Fruit fly (Drosophila melanogaster) whole organism, embryonic: ENCODE results near the gene gukh.

Experiments used
- Asciz ChIP-seq: fragments of 200-800 bp; sonication (Bioruptor generic); optimal IDR thresholded peaks from 2 replicates; lab custom pipeline; 2017; ENCODE audit warnings: missing biosample characterization, mild to moderate bottlenecking, missing genetic modification characterization, missing genetic modification reagents
- Blimp-1 ChIP-seq: fragments of 200-800 bp; sonication (Bioruptor generic); optimal IDR thresholded peaks from 3 replicates; lab custom pipeline; 2018; ENCODE audit warnings: missing biosample characterization, missing genetic modification characterization, mild to moderate bottlenecking, moderate library complexity, missing genetic modification reagents
- CG10274 ChIP-seq: fragments of 200-800 bp; sonication (Bioruptor generic); optimal IDR thresholded peaks from 3 replicates; lab custom pipeline; 2017; ENCODE audit warnings: missing biosample characterization, mild to moderate bottlenecking, missing genetic modification characterization
- CG10431 ChIP-seq: fragments of 200-800 bp; sonication (Bioruptor generic); optimal IDR thresholded peaks from 3 replicates; lab custom pipeline; 2018; ENCODE audit warnings: missing biosample characterization, mild to moderate bottlenecking, missing genetic modification characterization
- CG10462 ChIP-seq: fragments of 200-800 bp; sonication (Bioruptor generic); optimal IDR thresholded peaks from 2 replicates; lab custom pipeline; 2016; ENCODE audit warnings: missing biosample characterization, missing genetic modification characterization
- CG10654 ChIP-seq: fragments of 200-800 bp; sonication (Bioruptor generic); optimal IDR thresholded peaks from 2 replicates; lab custom pipeline; 2016; ENCODE audit warnings: missing biosample characterization, missing genetic modification characterization
- CG10979 ChIP-seq: fragments of 200-800 bp; sonication (Bioruptor generic); optimal IDR thresholded peaks from 2 replicates; lab custom pipeline; 2018; ENCODE audit warnings: missing biosample characterization, mild to moderate bottlenecking, missing genetic modification characterization, moderate library complexity
- CG12071 ChIP-seq: fragments of 200-800 bp; sonication (Bioruptor generic); optimal IDR thresholded peaks from 3 replicates; lab custom pipeline; 2018; ENCODE audit warnings: missing biosample characterization, mild to moderate bottlenecking, missing genetic modification characterization
- CG13894 ChIP-seq: fragments of 200-800 bp; sonication (Bioruptor generic); optimal IDR thresholded peaks from 3 replicates; lab custom pipeline; 2018; ENCODE audit warnings: missing biosample characterization, mild to moderate bottlenecking, missing genetic modification characterization, moderate library complexity
- CG15601 ChIP-seq: fragments of 200-800 bp; sonication (Bioruptor generic); optimal IDR thresholded peaks from 3 replicates; lab custom pipeline; 2019; ENCODE audit warnings: missing biosample characterization, mild to moderate bottlenecking, missing genetic modification characterization, moderate library complexity
- CG17186 ChIP-seq: fragments of 200-800 bp; sonication (Bioruptor generic); optimal IDR thresholded peaks from 3 replicates; lab custom pipeline; 2017; ENCODE audit warnings: missing biosample characterization, missing genetic modification reagents, missing genetic modification characterization
- CG18476 ChIP-seq: fragments of 200-800 bp; sonication (Bioruptor generic); optimal IDR thresholded peaks from 2 replicates; lab custom pipeline; 2016; ENCODE audit warnings: missing biosample characterization, mild to moderate bottlenecking, missing genetic modification characterization
- CG2129 ChIP-seq: fragments of 200-800 bp; sonication (Bioruptor generic); IDR thresholded peaks from 2 replicates; pipeline ENCODE4 v1.3.6; 2022; ENCODE audit warnings: missing biosample characterization, missing genetic modification characterization; ENCODE audit not compliant: partially characterized antibody
- CG2678 ChIP-seq: fragments of 200-800 bp; sonication (Bioruptor generic); optimal IDR thresholded peaks from 3 replicates; lab custom pipeline; 2019; ENCODE audit warnings: missing biosample characterization, mild to moderate bottlenecking, missing genetic modification characterization, moderate library complexity
- CG3065 ChIP-seq: fragments of 200-800 bp; sonication (Bioruptor generic); optimal IDR thresholded peaks from 2 replicates; lab custom pipeline; 2016; ENCODE audit warnings: missing biosample characterization, missing genetic modification characterization
- CG3281 ChIP-seq: fragments of 200-800 bp; sonication (Bioruptor generic); optimal IDR thresholded peaks from 3 replicates; lab custom pipeline; 2017; ENCODE audit warnings: missing biosample characterization, mild to moderate bottlenecking, missing genetic modification characterization
- CG4404 ChIP-seq: fragments of 200-800 bp; sonication (Bioruptor generic); IDR thresholded peaks from 2 replicates; pipeline ENCODE4 v1.3.6; 2022; ENCODE audit warnings: missing biosample characterization, missing genetic modification characterization
- CG6854 ChIP-seq: fragments of 200-800 bp; sonication (Bioruptor generic); optimal IDR thresholded peaks from 3 replicates; lab custom pipeline; 2017; ENCODE audit warnings: missing biosample characterization, mild to moderate bottlenecking, missing genetic modification characterization
- CG7745 ChIP-seq: fragments of 200-800 bp; sonication (Bioruptor generic); optimal IDR thresholded peaks from 2 replicates; lab custom pipeline; 2018; ENCODE audit warnings: missing biosample characterization, mild to moderate bottlenecking, missing genetic modification characterization, moderate library complexity
- CG7987 ChIP-seq: fragments of 200-800 bp; sonication (Bioruptor generic); optimal IDR thresholded peaks from 2 replicates; lab custom pipeline; 2018; ENCODE audit warnings: missing biosample characterization, mild to moderate bottlenecking, missing genetic modification characterization, moderate library complexity
- CG8089 ChIP-seq: fragments of 200-800 bp; sonication (Bioruptor generic); optimal IDR thresholded peaks from 3 replicates; lab custom pipeline; 2016; ENCODE audit warnings: missing biosample characterization, missing genetic modification characterization
- CkIIα-i1 ChIP-seq: fragments of 200-800 bp; sonication (Bioruptor generic); IDR thresholded peaks from 2 replicates; pipeline ENCODE4 v1.3.6; 2022; ENCODE audit warnings: missing biosample characterization, missing genetic modification characterization
- CoRest ChIP-seq: fragments of 200-800 bp; sonication (Bioruptor generic); optimal IDR thresholded peaks from 3 replicates; lab custom pipeline; 2018; ENCODE audit warnings: missing biosample characterization, mild to moderate bottlenecking, missing genetic modification characterization, moderate library complexity
- Ets97D ChIP-seq: fragments of 200-800 bp; sonication (Bioruptor generic); optimal IDR thresholded peaks from 3 replicates; lab custom pipeline; 2016; ENCODE audit warnings: missing biosample characterization, missing genetic modification characterization
- Fer1 ChIP-seq: fragments of 200-800 bp; sonication (Bioruptor generic); optimal IDR thresholded peaks from 2 replicates; lab custom pipeline; 2017; ENCODE audit warnings: missing biosample characterization, mild to moderate bottlenecking, missing genetic modification characterization
- Gug ChIP-seq: fragments of 200-800 bp; sonication (Bioruptor generic); IDR thresholded peaks from 4 replicates; pipeline ENCODE4 v1.3.6; 2022; ENCODE audit warnings: missing biosample characterization, missing genetic modification characterization
- Lim3 ChIP-seq: fragments of 200-800 bp; sonication (Bioruptor generic); IDR thresholded peaks from 2 replicates; pipeline ENCODE4 v1.3.6; 2022; ENCODE audit warnings: missing biosample characterization, missing genetic modification characterization
- Nf-YB ChIP-seq: fragments of 200-800 bp; sonication (Bioruptor generic); optimal IDR thresholded peaks from 3 replicates; lab custom pipeline; 2019; ENCODE audit warnings: missing biosample characterization, mild to moderate bottlenecking, missing genetic modification characterization, moderate library complexity
- Ssrp ChIP-seq: fragments of 200-800 bp; sonication (Bioruptor generic); optimal IDR thresholded peaks from 2 replicates; lab custom pipeline; 2018; ENCODE audit warnings: missing biosample characterization, mild to moderate bottlenecking, missing genetic modification characterization, moderate library complexity
- Taf1 ChIP-seq: fragments of 200-800 bp; sonication (Bioruptor generic); IDR thresholded peaks from 2 replicates; pipeline ENCODE4 v1.3.6; 2022; ENCODE audit warnings: missing biosample characterization, missing genetic modification characterization
- Vsx1 ChIP-seq: fragments of 200-800 bp; sonication (Bioruptor generic); optimal IDR thresholded peaks from 2 replicates; lab custom pipeline; 2017; ENCODE audit warnings: missing biosample characterization, mild to moderate bottlenecking, missing genetic modification characterization, missing genetic modification reagents
- amos ChIP-seq: fragments of 200-800 bp; sonication (Bioruptor generic); IDR thresholded peaks from 2 replicates; pipeline ENCODE4 v1.3.6; 2022; ENCODE audit warnings: missing biosample characterization, missing genetic modification characterization; ENCODE audit not compliant: partially characterized antibody
- cad ChIP-seq: fragments of >200 bp; optimal IDR thresholded peaks from 2 replicates; lab custom pipeline; 2017; ENCODE audit warnings: missing biosample characterization, missing genetic modification characterization
- chinmo ChIP-seq: fragments of 200-800 bp; sonication (Bioruptor generic); IDR thresholded peaks from 4 replicates; pipeline ENCODE4 v1.3.6; 2022; ENCODE audit warnings: missing biosample characterization, missing genetic modification characterization; ENCODE audit not compliant: partially characterized antibody
- dmrt11E ChIP-seq: fragments of 200-800 bp; sonication (Bioruptor generic); optimal IDR thresholded peaks from 3 replicates; lab custom pipeline; 2018; ENCODE audit warnings: missing biosample characterization, mild to moderate bottlenecking, missing genetic modification characterization, moderate library complexity
- fd102C ChIP-seq: fragments of 200-800 bp; sonication (Bioruptor generic); optimal IDR thresholded peaks from 2 replicates; lab custom pipeline; 2018; ENCODE audit warnings: missing biosample characterization, mild to moderate bottlenecking, missing genetic modification characterization, moderate library complexity
- lilli ChIP-seq: fragments of 200-800 bp; sonication (Bioruptor generic); optimal IDR thresholded peaks from 3 replicates; lab custom pipeline; 2016; ENCODE audit warnings: missing biosample characterization, missing genetic modification characterization
- lov ChIP-seq, 2 experiments: fragments of 200-800 bp in 1 of 2; fragments of >200 bp in 1 of 2; sonication (Bioruptor generic) in 1 of 2; IDR thresholded peaks in 1 of 2; optimal IDR thresholded peaks in 1 of 2; 2 replicates in 1 of 2; 3 replicates in 1 of 2; pipeline versions ENCODE4 v1.3.6 to Lab custom; 2017 to 2022; ENCODE audit warnings: missing biosample characterization in 1 of 2, missing genetic modification characterization in 1 of 2
- org-1 ChIP-seq: fragments of 200-800 bp; sonication (Bioruptor generic); optimal IDR thresholded peaks from 2 replicates; lab custom pipeline; 2017; ENCODE audit warnings: missing biosample characterization, missing genetic modification characterization
- pho ChIP-seq: fragments of 200-800 bp; sonication (Bioruptor generic); optimal IDR thresholded peaks from 2 replicates; lab custom pipeline; 2016; ENCODE audit warnings: missing biosample characterization, missing genetic modification characterization
- pnt ChIP-seq: fragments of 200-800 bp; sonication (Bioruptor generic); optimal IDR thresholded peaks from 3 replicates; lab custom pipeline; 2016; ENCODE audit warnings: missing biosample characterization, missing genetic modification characterization
- psq ChIP-seq: fragments of 200-800 bp; sonication (Bioruptor generic); optimal IDR thresholded peaks from 2 replicates; lab custom pipeline; 2017; ENCODE audit warnings: missing biosample characterization, missing genetic modification characterization
- ro ChIP-seq: fragments of 200-800 bp; sonication (Bioruptor generic); IDR thresholded peaks from 2 replicates; pipeline ENCODE4 v1.3.6; 2022; ENCODE audit warnings: missing biosample characterization, missing genetic modification characterization
- row ChIP-seq: fragments of 200-800 bp; sonication (Bioruptor generic); IDR thresholded peaks from 3 replicates; pipeline ENCODE4 v1.3.6; 2022; ENCODE audit warnings: missing biosample characterization, missing genetic modification characterization
- sens ChIP-seq: fragments of 200-800 bp; sonication (Bioruptor generic); peaks from one replicate; lab custom pipeline; 2016; ENCODE audit warnings: missing biosample characterization, missing genetic modification characterization
- seq ChIP-seq: fragments of 200-800 bp; sonication (Bioruptor generic); IDR thresholded peaks from 2 replicates; pipeline ENCODE4 v1.3.6; 2022; ENCODE audit warnings: missing biosample characterization, missing genetic modification characterization
- tgo ChIP-seq: fragments of 200-800 bp; sonication (Bioruptor generic); IDR thresholded peaks from 3 replicates; pipeline ENCODE4 v1.3.6; 2022; ENCODE audit warnings: missing biosample characterization, missing genetic modification characterization
- toy ChIP-seq: fragments of 200-800 bp; sonication (Bioruptor generic); IDR thresholded peaks from 2 replicates; pipeline ENCODE4 v1.3.6; 2022; ENCODE audit warnings: missing biosample characterization, missing genetic modification characterization
- unc-4 ChIP-seq: fragments of 200-800 bp; sonication (Bioruptor generic); IDR thresholded peaks from 2 replicates; pipeline ENCODE4 v1.3.6; 2022; ENCODE audit warnings: missing biosample characterization, missing genetic modification characterization; ENCODE audit not compliant: partially characterized antibody
- usp ChIP-seq: fragments of >200 bp; optimal IDR thresholded peaks from 2 replicates; lab custom pipeline; 2017; ENCODE audit warnings: missing biosample characterization, missing genetic modification characterization

gukh gene

dm6 chr3R:18999906-19000451 lies 16.2 kb downstream of the gukh start (continued):
- TF ChIP-seq lilli (no peak), Nf-YB (GFP tag; lab: Kevin White, UChicago) (no peak), CG3065 (no peak), Gug (no peak), cad (no peak), Fer1 (no peak), CkIIα-i1 (no peak), Vsx1 (GFP tag; lab: Kevin White, UChicago) (no peak), CG7745 (no peak), CG10274 (GFP tag; lab: Kevin White, UChicago) (no peak), org-1 (GFP tag; lab: Kevin White, UChicago) (peak; percentile 3), row (GFP tag; lab: Robert Waterston, UW) (no peak), pnt (no peak), ro (GFP tag; lab: Robert Waterston, UW) (no peak), lov (optimal IDR thresholded peaks at IDR 0.05; lab: Kevin White, UChicago) (no peak), lov (GFP tag; IDR thresholded peaks at IDR 0.05; lab: Robert Waterston, UW) (no peak), CG15601 (tag; lab: Kevin White, UChicago) (no peak), CG17186 (GFP tag; lab: Kevin White, UChicago) (no peak), CG4404 (GFP tag; lab: Robert Waterston, UW) (no peak), chinmo (GFP tag; lab: Robert Waterston, UW) (0 out of 4 replicates have a peak, but pooled peaks have one; percentile 23), unc-4 (GFP tag; lab: Robert Waterston, UW) (no peak), Ssrp (tag; lab: Kevin White, UChicago) (no peak), usp (no peak), CG2129 (GFP tag; lab: Robert Waterston, UW) (no peak), CoRest (tag; lab: Kevin White, UChicago) (no peak), CG10979 (no peak), CG13894 (tag; lab: Kevin White, UChicago) (no peak), tgo (GFP tag; lab: Robert Waterston, UW) (no peak), CG10462 (no peak), seq (no peak), CG2678 (tag; lab: Kevin White, UChicago) (no peak), toy (GFP tag; lab: Robert Waterston, UW) (no peak), psq (GFP tag; lab: Kevin White, UChicago) (no peak), CG7987 (GFP tag; lab: Kevin White, UChicago) (no peak), CG12071 (GFP tag; lab: Kevin White, UChicago) (peak; percentile 26), Lim3 (GFP tag; lab: Robert Waterston, UW) (no peak), Asciz (GFP tag; lab: Kevin White, UChicago) (peak; percentile 31), CG18476 (no peak), Ets97D (GFP tag; lab: Kevin White, UChicago) (no peak), CG3281 (GFP tag; lab: Kevin White, UChicago) (no peak), dmrt11E (tag; lab: Kevin White, UChicago) (peak; percentile 15), Blimp-1 (GFP tag; lab: Kevin White, UChicago) (no peak), sens (GFP tag; lab: Kevin White, UChicago) (peak; percentile 40), CG8089 (GFP tag; lab: Kevin White, UChicago) (no peak), CG6854 (no peak), CG10654 (GFP tag; lab: Kevin White, UChicago) (no peak), pho (GFP tag; lab: Kevin White, UChicago) (no peak), CG10431 (GFP tag; lab: Kevin White, UChicago) (peak; percentile 4), amos (GFP tag; lab: Robert Waterston, UW) (no peak), fd102C (GFP tag; lab: Kevin White, UChicago) (peak; percentile 24), Taf1 (no peak)
